Worm (Caenorhabditis elegans) whole organism, mixed stage, embryonic: Measurements from ENCODE around the gene srh-141.

Experiments used
- M03D4.4 ChIP-seq: sonication (generic microtip); optimal IDR thresholded peaks from 2 replicates; lab custom pipeline; 2017; ENCODE audit warnings: mild to moderate bottlenecking, missing genetic modification characterization, missing compliant biosample characterization
- elt-1 ChIP-seq: sonication (generic microtip); optimal IDR thresholded peaks from 2 replicates; lab custom pipeline; 2017; ENCODE audit warnings: missing genetic modification characterization, mild to moderate bottlenecking, missing compliant biosample characterization, antibody characterized with exemption, moderate library complexity, borderline replicate concordance; ENCODE audit not compliant: insufficient read depth
- mep-1 ChIP-seq: fragments of 150-350 bp; optimal IDR thresholded peaks from 2 replicates; lab custom pipeline; 2017; ENCODE audit warnings: missing biosample characterization, missing genetic modification reagents, missing genetic modification characterization, inconsistent platforms
- nhr-12 ChIP-seq: fragments of 150-350 bp; optimal IDR thresholded peaks from 2 replicates; lab custom pipeline; 2014; ENCODE audit warnings: missing biosample characterization, missing genetic modification characterization
- nhr-28 ChIP-seq: fragments of 150-350 bp; optimal IDR thresholded peaks from 2 replicates; lab custom pipeline; 2014; ENCODE audit warnings: missing biosample characterization, missing genetic modification characterization
- ztf-11 ChIP-seq: fragments of 150-350 bp; optimal IDR thresholded peaks from 2 replicates; lab custom pipeline; 2014; ENCODE audit warnings: missing biosample characterization, missing genetic modification characterization

DNA sequence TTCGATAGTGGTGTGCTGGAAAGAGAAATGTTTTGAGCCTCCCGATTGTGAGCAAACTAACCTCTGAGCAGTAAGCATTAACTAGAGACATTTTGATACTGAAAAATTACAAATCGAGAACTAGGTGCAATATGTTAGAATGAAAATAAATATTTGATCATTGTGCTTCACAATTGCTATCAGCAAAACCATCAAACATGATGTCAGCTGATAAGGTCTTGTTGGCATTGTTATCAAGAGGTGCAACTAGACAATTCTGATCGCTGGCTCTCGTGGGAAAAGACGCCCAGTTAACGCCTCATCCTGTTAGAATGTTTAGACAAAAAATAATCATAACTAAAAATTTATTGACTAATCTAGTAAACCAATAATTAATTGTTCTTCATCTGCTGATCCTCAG is 50.6 kb downstream of the srh-141 start, which contains the start of gene comt-2:
- no peak for TF ChIP-seq M03D4.4 (tag; lab: Kevin White, UChicago)
- TF ChIP-seq mep-1 (tag; lab: Kevin White, UChicago), result no peak
- no peak for TF ChIP-seq elt-1 (tag; lab: Kevin White, UChicago)
- TF ChIP-seq ztf-11 (tag; lab: Kevin White, UChicago), result no peak
- TF ChIP-seq nhr-28 (tag; lab: Kevin White, UChicago), result no peak
- TF ChIP-seq nhr-12 (tag; lab: Kevin White, UChicago), result no peak
